Fruit fly (Drosophila melanogaster) whole organism, larva: ENCODE results near the gene CG2260.
A peak's percentile ranks its signal among the peaks of the same experiment; 100 is the strongest.

ENCODE experiments used
- noc ChIP-seq: fragments of 200-800 bp; sonication (Bioruptor generic); optimal IDR thresholded peaks from 3 replicates; lab custom pipeline; 2019; ENCODE audit warnings: missing biosample characterization, mild to moderate bottlenecking, missing genetic modification characterization, moderate library complexity

CG2260 gene

dm6 chrX:8120939-8121338 lies at the start of gene CG2260:
Gene CG2260, minus strand, starts transcription at chrX:8121147.
- no peak for TF ChIP-seq noc (tag; lab: Kevin White, UChicago)

dm6 chrX:8170166-8170565 lies 49.2 kb upstream of the CG2260 start, which contains the start of gene CG2278:
Gene CG2278, minus strand, starts transcription at chrX:8170266.
- no peak for TF ChIP-seq noc (tag; lab: Kevin White, UChicago)

dm6 chrX:8165608-8166007 lies 44.7 kb upstream of the CG2260 start, which contains the start of gene Or7a:
Gene Or7a, minus strand, starts transcription at chrX:8165708.
- no peak for TF ChIP-seq noc (tag; lab: Kevin White, UChicago)

dm6 chrX:8163452-8163851 lies 42.5 kb upstream of the CG2260 start:
- TF ChIP-seq noc (tag; lab: Kevin White, UChicago): no peak

- TF ChIP-seq noc (tag; lab: Kevin White, UChicago): no peak
Observed at dm6 chrX:8162692-8163091, 41.7 kb upstream of the CG2260 start, which contains the start of gene CG10761. Gene CG10761, minus strand, starts transcription at chrX:8162792.

dm6 chrX:8159754-8160153 lies 38.8 kb upstream of the CG2260 start, which contains the start of gene CG15337:
Gene CG15337, plus strand, starts transcription at chrX:8160054.
- no peak for TF ChIP-seq noc (tag; lab: Kevin White, UChicago)

- no peak for TF ChIP-seq noc (tag; lab: Kevin White, UChicago)
Observed at dm6 chrX:8158942-8159472, 38.1 kb upstream of the CG2260 start.

dm6 chrX:8157294-8157693 lies 36.3 kb upstream of the CG2260 start, which contains the start of the genes Traf6 and GIIIspla2:
Gene Traf6, minus strand, starts transcription at chrX:8157386.
Gene GIIIspla2, plus strand, starts transcription at chrX:8157628.
- TF ChIP-seq noc (tag; lab: Kevin White, UChicago): peak; percentile 78

dm6 chrX:8152718-8153117 lies 31.8 kb upstream of the CG2260 start, which contains the start of gene CG18262:
Gene CG18262, plus strand, starts transcription at chrX:8152948.
- no peak for TF ChIP-seq noc (tag; lab: Kevin White, UChicago)

- TF ChIP-seq noc (tag; lab: Kevin White, UChicago): no peak
Observed at dm6 chrX:8152077-8152476, 31.1 kb upstream of the CG2260 start, which contains the start of gene Gbeta5. Gene Gbeta5, minus strand, starts transcription at chrX:8152275.

dm6 chrX:8148556-8148955 lies 27.6 kb upstream of the CG2260 start, which contains the start of gene CG10959:
Gene CG10959, plus strand, starts transcription at chrX:8148783.
- TF ChIP-seq noc (tag; lab: Kevin White, UChicago): no peak

dm6 chrX:8147649-8148048 lies 26.7 kb upstream of the CG2260 start, which contains the start of gene CG15336:
Gene CG15336, plus strand, starts transcription at chrX:8147949.
- no peak for TF ChIP-seq noc (tag; lab: Kevin White, UChicago)

- peak; percentile 25 for TF ChIP-seq noc (tag; lab: Kevin White, UChicago)
Observed at dm6 chrX:8145501-8146157, 24.7 kb upstream of the CG2260 start, which contains the start of the genes alpha-PheRS and CG2129. Gene alpha-PheRS, minus strand, starts transcription at chrX:8145602. Gene CG2129, plus strand, starts transcription at chrX:8145839.

dm6 chrX:8143537-8143936 lies 22.6 kb upstream of the CG2260 start, which contains the start of gene CG17982:
Gene CG17982, minus strand, starts transcription at chrX:8143835.
- TF ChIP-seq noc (tag; lab: Kevin White, UChicago): peak; percentile 91

- TF ChIP-seq noc (tag; lab: Kevin White, UChicago): no peak
Observed at dm6 chrX:8142067-8142462, 21.1 kb upstream of the CG2260 start, which contains the start of gene Smox. Gene Smox, minus strand, starts transcription at chrX:8142279.

- TF ChIP-seq noc (tag; lab: Kevin White, UChicago): peak; percentile 45
Observed at dm6 chrX:8141353-8142066, 20.6 kb upstream of the CG2260 start.
